Fruit fly (Drosophila melanogaster) whole organism, larva: ENCODE results near the gene dgt2.

ENCODE experiments used
- noc ChIP-seq: fragments of 200-800 bp; sonication (Bioruptor generic); optimal IDR thresholded peaks from 3 replicates; lab custom pipeline; 2019; ENCODE audit warnings: missing biosample characterization, mild to moderate bottlenecking, missing genetic modification characterization, moderate library complexity

The dgt2 gene

DNA sequence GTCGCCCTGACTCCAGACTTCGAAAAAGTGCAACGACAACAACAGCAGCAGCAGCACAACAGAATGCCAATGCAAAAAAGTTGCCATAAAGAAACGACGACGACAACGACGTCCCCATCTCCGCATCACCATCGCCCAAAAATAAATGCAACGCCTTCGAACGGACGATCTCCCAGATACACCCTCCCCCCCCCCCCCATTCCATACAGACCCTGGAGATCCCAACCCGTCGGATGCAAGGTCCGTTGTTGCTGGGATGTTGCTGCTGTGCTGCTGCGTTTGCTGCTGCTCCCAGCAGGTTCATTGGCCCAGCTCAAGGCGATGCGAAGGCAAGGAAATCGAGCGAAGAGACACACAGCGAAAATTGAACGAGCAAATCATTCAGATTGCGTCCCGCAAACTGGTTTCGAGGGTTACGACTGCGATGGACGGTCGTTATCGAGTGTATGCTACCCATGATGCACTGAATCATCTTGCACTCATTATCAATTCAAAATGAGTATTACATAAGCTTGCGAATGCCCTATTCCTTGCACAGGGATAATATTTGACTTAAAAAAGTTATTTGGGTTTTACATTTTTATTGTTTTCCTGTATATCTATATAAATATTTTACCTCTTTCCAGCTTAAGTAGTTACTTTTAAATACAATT, 24.1 kb downstream of the dgt2 start:
- no peak for TF ChIP-seq noc (tag; lab: Kevin White, UChicago)

dm6 chr2L:12020735-12021134, 31.0 kb downstream of the dgt2 start, which contains the start of gene Wdr81:
TSS of gene Wdr81 (minus strand) at chr2L:12020960.
- TF ChIP-seq noc (tag; lab: Kevin White, UChicago) = no peak

dm6 chr2L:12021193-12021592, 31.5 kb downstream of the dgt2 start:
- no peak for TF ChIP-seq noc (tag; lab: Kevin White, UChicago)

dm6 chr2L:12024104-12024503, 34.4 kb downstream of the dgt2 start:
- TF ChIP-seq noc (tag; lab: Kevin White, UChicago) = no peak

- TF ChIP-seq noc (tag; lab: Kevin White, UChicago) = no peak
Measured at dm6 chr2L:12025505-12025904, 35.8 kb downstream of the dgt2 start.

DNA sequence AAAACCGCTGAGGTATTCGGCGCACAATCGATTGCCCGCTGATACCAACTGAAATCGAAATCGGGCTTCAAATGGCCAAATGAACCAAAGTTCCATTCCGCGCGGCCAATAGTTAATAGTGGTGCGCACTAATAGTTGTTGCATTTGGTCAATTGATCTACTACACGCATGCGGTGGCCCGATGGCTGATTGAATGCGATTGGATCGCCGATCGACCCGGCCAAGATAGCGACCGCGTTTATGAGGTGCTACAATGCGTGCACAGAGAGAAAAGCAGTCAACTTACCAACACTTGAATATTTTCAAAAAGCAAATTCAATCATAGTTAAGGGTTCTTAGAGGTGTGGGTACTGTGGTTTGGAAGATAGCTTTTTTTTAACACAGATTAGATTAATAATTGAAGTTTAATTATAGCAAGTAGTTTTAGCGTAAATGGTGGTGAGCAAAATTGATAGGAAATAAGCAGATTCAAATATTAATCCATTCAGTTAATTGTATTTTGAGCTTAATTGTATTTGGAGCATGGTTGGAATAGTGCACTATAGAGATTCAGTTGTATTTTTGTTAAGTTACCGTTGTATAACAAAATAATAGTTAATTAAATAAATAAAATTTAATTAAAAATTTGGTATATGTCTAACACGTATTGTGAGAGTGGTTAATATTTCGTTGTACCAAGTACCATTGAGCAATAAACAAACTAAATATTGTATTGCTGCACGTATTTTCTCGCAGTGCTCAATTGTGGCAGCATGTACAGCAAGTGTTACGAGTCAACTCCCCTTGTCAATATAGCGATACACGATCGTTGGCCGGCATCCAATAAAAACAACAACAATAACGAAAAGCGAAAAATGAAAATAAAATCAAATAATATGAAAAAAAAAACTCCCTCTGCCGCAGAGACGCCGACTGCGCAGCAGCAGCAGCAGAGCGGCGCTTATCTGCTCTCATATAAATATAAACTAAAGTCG, 37.0 kb downstream of the dgt2 start:
- TF ChIP-seq noc (tag; lab: Kevin White, UChicago) = peak; percentile 51

DNA sequence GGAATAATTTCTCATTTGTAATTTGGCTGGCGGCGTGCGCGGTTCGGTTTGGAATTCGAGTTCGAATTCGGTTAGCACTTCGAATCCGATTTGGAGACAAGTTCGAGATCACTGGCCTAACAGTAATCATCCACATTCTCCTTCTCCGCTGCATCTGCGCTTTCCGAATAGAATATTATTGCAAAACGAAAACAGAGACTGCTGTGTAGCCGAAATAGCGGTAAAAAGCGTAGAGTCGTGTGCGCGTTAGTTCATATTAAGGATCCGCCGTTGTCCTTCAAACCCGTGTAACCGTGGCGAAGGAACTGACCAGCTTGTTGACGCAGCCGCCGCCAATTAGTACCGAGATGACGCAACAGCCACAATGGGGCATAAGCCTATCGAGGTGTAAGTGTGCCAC, 37.7 kb downstream of the dgt2 start, which contains the start of gene dmGlut:
dmGlut (plus strand) TSS at position 4 of the 400 bp plus-strand sequence.
- TF ChIP-seq noc (tag; lab: Kevin White, UChicago) = no peak

DNA sequence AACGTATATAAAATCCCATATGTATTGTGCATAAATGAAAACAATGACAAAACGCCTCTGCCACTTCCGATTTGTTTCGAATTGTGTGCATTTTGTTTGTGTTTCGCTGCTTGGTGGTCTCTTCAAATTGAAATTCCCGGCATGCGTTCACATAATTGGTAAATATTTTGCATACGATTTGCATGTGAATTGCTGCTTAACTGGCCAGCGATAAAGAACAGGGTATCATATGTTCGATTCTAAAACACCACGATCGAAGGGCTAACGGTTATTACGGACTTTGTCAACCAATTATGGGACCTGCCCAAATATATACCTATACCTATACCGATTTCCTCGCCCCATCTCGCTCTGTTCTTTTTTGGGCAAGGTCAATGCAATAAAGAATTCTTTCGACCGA, 38.4 kb downstream of the dgt2 start:
- TF ChIP-seq noc (tag; lab: Kevin White, UChicago) = no peak

dm6 chr2L:12028808-12029207, 39.1 kb downstream of the dgt2 start:
- no peak for TF ChIP-seq noc (tag; lab: Kevin White, UChicago)

DNA sequence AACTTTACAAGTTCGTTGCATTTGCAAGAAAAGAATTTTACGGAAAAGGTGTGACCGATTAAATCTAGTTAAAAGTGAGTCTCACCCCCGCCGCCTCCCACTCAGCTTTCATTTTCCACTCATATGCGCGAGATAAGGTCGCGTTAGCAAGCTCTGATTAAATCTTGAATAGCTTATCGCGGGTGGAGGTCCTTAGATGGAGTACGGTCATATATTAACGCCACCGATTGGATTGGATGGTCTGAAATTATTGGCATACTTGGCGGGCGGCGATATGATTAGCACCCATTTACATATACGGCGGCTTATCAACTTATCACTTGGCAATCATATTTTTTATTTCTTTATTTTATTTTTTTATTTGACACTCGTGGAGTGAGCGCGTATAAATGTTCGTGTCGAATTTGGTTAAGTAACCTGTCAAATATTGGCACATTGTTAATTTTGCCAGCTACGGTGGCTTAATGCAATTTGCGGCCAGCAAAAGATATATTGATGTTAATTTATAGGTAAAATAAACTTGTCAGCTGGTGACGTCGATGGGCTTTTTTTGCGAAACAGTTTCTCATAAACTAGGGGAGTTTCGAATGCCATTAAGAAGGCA, 40.0 kb downstream of the dgt2 start:
- peak; percentile 89 for TF ChIP-seq noc (tag; lab: Kevin White, UChicago)

dm6 chr2L:12030552-12031131, 40.9 kb downstream of the dgt2 start:
- peak; percentile 79 for TF ChIP-seq noc (tag; lab: Kevin White, UChicago)

dm6 chr2L:12033890-12034289, 44.2 kb downstream of the dgt2 start, which contains the start of gene CG18788:
TSS of gene CG18788 (plus strand) at chr2L:12034190.
- no peak for TF ChIP-seq noc (tag; lab: Kevin White, UChicago)

DNA sequence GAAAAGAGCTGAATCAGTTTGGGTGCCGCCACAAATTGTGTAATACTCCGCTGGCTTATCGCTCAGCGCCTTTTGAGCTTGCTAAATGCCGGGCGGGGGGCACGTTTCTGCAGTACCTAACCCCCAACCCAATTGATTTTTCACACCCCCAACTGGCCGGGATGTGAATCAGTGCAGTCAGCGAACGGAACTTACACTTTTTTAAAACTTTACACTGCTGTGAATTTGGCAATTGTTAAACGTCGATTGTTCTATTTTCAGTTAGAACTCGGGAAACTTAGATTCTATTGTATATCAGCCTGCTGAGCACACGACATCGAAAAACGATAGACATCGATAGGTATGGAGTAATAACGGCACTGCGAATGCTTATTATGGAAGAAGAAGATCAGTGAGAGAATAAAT, 48.4 kb downstream of the dgt2 start, which contains the start of gene Tom70:
Tom70 (minus strand) TSS at position 335 of the 405 bp plus-strand sequence.
- TF ChIP-seq noc (tag; lab: Kevin White, UChicago) = no peak

dm6 chr2L:12040510-12040909, 50.8 kb downstream of the dgt2 start, which contains the start of gene CG6766:
TSS of gene CG6766 (minus strand) at chr2L:12040689.
- TF ChIP-seq noc (tag; lab: Kevin White, UChicago) = no peak
